Fruit fly (Drosophila melanogaster) ovary, adult (tissue): ENCODE results near the gene CG42788.

Experiments used
- CG17801 ChIP-seq: fragments of 200-800 bp; optimal IDR thresholded peaks from 2 replicates; lab custom pipeline; 2019; ENCODE audit warnings: missing biosample characterization, mild to moderate bottlenecking, missing genetic modification characterization, moderate library complexity; ENCODE audit not compliant: partially characterized antibody

CG42788 gene

dm6 chr3R:15095550-15096031 lies 36.1 kb downstream of the CG42788 start, which contains the start of gene CG6966:
TSS of gene CG6966 (minus strand) at chr3R:15095631.
- TF ChIP-seq CG17801 (GFP tag; lab: Kevin White, UChicago), result peak; percentile 69

DNA sequence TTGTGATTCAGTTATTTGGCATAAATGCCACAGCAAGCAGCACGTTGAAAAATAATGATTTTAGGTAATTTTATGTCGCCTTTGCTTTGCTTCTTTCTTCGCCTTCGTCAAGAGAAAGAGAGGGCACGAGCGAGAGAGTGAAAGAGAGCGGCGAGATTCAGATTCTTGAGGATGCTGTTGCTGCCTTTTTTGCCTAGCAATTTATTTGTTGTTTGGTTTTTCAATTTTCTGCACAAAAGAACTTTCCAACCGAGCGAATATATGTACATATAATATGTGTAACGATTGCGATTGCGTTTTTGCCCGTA lies 36.8 kb downstream of the CG42788 start:
- TF ChIP-seq CG17801 (GFP tag; lab: Kevin White, UChicago), result no peak

DNA sequence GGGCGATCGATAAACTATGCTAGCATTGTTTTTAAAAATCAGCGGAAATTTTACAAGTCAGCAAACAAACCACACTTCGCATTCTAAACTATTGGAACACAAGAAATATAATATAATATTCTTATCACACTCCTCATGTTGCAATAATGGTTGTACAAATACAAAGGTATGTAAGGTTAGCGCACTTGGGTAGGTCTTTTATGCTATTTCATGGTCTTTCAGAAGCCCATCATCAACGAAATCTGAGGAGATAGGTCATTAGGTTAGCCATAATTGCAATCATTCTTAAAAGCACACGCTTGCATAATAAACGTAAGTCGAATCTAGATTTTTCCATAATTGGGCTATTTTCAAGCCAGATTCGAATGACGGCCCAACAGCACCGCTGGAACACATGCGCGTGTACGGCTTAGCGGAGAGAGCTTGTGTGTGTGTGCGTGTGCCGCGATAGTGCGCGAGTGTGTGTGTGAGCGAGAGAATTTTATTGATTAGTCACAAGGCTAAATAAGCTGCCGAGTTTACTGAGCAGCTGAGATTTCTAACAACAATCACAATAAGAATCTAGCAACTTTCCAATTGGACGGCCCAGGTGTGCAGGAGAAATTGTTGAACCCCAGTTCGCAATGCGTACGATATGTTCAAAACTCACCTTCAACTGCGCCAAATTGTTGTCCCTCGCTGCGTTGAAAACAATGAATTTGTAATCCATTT lies 37.4 kb downstream of the CG42788 start:
- no peak for TF ChIP-seq CG17801 (GFP tag; lab: Kevin White, UChicago)

DNA sequence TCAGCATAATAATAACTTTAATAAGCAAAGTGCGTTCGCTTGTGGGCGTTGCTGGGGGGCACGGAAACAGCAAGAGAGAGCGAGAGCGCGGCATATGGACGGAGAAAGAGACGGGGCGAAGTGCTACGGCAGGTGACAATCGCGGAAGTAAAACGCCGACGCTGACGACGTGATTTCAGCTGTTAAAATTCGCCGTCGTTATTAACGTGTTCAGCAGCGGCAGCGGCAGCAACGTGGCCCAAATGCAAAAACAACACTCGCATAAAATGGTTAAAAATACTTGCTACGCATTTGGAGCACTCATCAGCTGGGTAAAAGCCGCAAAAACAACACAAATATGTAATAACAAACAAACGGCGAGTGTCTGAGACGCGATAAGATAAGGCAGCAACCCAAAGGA lies 38.9 kb downstream of the CG42788 start:
- no peak for TF ChIP-seq CG17801 (GFP tag; lab: Kevin White, UChicago)

DNA sequence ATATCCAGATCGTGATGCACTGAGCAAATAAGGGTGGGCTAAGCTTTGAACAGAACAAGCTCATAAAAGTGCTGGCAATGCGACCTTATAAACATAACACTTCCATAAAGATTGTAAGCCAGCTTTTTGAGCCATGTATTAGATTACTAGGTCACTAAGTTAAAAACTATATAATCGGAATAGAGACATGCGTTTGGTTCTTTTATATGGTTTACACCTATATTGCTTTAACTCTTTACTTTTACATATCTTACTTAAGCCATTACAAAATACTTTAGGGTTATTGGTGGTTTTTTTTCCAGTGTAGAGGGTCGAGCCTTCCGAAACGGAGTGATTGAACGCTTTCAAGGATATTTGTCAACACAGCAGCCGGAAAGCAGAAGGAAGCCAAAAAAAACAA lies 39.4 kb downstream of the CG42788 start:
- no peak for TF ChIP-seq CG17801 (GFP tag; lab: Kevin White, UChicago)

dm6 chr3R:15091680-15092343 lies 39.9 kb downstream of the CG42788 start:
- no peak for TF ChIP-seq CG17801 (GFP tag; lab: Kevin White, UChicago)

DNA sequence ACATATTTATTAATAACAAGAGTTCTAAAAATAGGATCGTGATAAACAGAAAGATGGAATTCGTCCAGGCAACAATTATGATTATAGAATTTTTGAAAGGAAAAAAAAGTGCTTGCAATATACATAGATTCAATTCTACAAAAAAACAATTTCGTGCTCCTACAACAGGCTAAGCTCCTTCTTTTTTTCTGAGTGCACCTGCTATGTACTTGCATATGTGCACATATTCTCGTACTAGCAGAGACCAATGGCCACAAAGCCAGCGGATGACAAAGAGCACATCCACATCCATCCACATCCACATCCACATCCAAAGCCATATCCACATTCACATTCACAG lies 41.8 kb downstream of the CG42788 start:
- no peak for TF ChIP-seq CG17801 (GFP tag; lab: Kevin White, UChicago)

dm6 chr3R:15089250-15089921 lies 42.3 kb downstream of the CG42788 start:
- TF ChIP-seq CG17801 (GFP tag; lab: Kevin White, UChicago), result no peak

DNA sequence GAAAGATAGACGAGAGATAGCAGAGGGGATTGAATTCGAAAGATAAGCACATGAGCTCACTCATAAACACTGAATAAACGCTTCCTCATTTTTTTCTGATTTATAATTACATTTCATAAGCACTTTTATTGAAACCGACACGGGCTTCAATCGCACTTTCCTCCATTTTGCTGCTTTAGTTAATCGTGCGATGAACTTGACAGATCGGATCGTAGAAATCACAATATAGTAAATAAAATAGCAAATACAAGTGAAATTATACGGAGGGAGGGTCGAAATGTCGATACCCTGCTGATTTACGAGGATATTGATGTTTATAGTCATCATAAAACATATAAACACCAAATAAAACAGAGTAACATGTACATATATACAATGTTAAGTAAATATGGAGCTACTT lies 43.5 kb downstream of the CG42788 start:
- no peak for TF ChIP-seq CG17801 (GFP tag; lab: Kevin White, UChicago)

DNA sequence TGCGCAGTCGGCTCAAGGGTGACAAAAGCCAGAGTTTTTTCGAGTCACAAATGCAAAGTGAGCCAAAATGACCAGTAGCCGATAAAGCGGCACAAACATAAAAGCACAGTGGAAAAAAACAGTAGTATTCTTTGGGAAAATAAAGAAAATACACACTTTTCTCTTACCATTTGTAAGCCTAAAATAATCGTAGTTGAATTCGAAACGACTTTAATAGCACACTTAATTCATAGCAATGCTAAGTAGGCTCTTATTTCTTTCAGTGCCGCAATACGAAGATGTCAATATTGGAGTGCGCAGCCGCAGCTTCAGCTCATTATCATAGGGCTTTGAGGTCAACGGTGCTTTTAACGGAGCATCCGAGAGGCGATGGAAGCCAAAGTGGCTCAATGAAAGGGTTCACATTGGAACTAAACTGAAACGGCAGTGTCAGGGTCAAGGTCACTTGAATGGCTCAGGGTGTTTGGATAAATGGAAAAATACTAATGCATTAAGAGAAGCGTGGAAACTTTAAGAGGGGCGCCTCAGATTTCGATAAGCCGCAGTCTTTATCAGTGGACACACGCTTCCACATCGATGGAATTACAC lies 44.0 kb downstream of the CG42788 start:
- TF ChIP-seq CG17801 (GFP tag; lab: Kevin White, UChicago), result peak; percentile 43

DNA sequence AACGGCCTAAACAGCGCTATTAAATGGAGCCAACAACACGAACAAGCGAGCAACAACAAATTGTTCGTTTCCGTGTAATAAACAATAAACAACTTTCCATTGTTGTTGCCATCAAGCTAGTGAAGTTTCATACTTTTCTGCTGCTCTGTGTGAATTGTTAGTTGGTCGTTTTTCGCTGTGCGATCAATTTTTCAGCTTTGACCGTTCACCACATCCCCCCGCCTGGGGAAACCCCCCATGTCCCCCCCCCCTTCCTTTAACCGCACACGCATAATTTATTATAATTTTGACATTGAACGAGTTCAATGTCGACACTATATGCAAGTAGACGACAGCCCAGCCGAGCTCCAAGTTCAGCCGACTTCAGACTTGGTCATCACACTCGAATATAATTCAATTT lies 44.7 kb downstream of the CG42788 start:
- TF ChIP-seq CG17801 (GFP tag; lab: Kevin White, UChicago), result no peak

- TF ChIP-seq CG17801 (GFP tag; lab: Kevin White, UChicago), result no peak
These were observed 47.1 kb downstream of the CG42788 start for dm6 chr3R:15084461-15085106.

DNA sequence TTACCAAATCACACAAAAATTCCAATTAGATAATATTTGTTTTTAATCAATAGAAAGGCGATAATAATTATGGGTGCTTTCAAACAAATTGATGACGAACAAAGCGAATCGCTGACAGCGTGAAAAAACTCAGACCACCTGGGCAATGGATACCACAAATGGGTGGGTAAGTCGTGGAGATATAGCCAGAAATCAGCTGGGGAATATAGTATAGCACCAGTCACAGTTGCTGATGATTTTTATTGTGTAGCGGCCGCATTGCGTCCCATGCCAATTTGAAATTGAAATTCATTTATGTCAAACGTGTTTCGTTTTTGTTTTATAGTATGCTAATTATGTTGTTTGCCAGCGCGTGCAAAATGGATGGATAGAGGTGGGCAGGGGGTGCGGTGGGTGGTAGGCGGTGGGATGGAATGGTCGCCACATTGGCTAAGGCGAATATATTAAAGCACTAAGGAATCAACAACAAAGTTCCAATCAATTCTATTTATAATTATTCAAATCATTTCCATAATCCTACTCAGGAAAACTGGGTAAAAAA lies 48.0 kb downstream of the CG42788 start:
- no peak for TF ChIP-seq CG17801 (GFP tag; lab: Kevin White, UChicago)

- no peak for TF ChIP-seq CG17801 (GFP tag; lab: Kevin White, UChicago)
These were observed 52.5 kb downstream of the CG42788 start, which contains the start of gene CG6974 for dm6 chr3R:15079185-15079584. TSS of gene CG6974 (minus strand) at chr3R:15079285.

DNA sequence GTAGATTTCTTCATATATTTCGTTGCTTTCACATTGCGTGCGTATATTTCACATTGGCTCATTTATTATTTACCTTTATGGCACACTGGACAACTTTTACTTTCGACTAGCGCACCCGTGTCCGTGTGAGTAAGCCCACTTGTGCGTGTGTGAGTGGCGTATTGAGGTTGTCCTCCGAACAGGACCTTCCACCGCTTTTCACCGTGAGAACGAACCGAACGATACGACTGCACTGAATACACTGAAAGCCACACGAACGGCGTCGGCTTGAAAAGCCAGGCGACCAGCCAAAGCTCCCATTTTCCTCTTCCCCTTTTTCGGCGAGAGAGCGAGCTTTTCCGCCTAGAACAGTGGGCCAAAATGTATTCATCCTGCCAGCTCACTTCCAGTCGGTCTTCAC lies 54.8 kb downstream of the CG42788 start, which contains the start of gene dpr9:
TSS of gene dpr9 (minus strand) at position 244 of the 400 bp plus-strand sequence.
- no peak for TF ChIP-seq CG17801 (GFP tag; lab: Kevin White, UChicago)
